Fruit fly (Drosophila melanogaster): ENCODE results near the gene CG4669.
A peak's percentile ranks its signal among the peaks of the same experiment; 100 is the strongest.

CG4669 gene

dm6 chr3L:5186807-5187571, 47.3 kb upstream of the CG4669 start (continued):
- peak; percentile 62 for TF ChIP-seq CG6854 (GFP tag; optimal IDR thresholded peaks at IDR 0.05)
- peak; percentile 77 for TF ChIP-seq cyc (GFP tag; optimal IDR thresholded peaks at IDR 0.05)
- TF ChIP-seq Hr38 (GFP tag; optimal IDR thresholded peaks at IDR 0.05) = no peak
- TF ChIP-seq CG6276 (GFP tag; optimal IDR thresholded peaks at IDR 0.05) = peak; percentile 92
- TF ChIP-seq CG11294 (GFP tag; IDR thresholded peaks at IDR 0.05) = peak; percentile 90
- peak; percentile 86 for TF ChIP-seq esn (GFP tag; optimal IDR thresholded peaks at IDR 0.05)
- peak; percentile 95 for TF ChIP-seq Hr4 (GFP tag; optimal IDR thresholded peaks at IDR 0.05)
- peak; percentile 88 for TF ChIP-seq CG1621 (tag; optimal IDR thresholded peaks at IDR 0.05)
- TF ChIP-seq achi (GFP tag; optimal IDR thresholded peaks at IDR 0.05) = peak; percentile 89
- peak; percentile 74 for TF ChIP-seq Ets21C (GFP tag; optimal IDR thresholded peaks at IDR 0.05)
- peak; percentile 85 for TF ChIP-seq CG16779 (tag; optimal IDR thresholded peaks at IDR 0.05)
- peak; percentile 95 for TF ChIP-seq Sox14 (GFP tag; optimal IDR thresholded peaks at IDR 0.05)
- TF ChIP-seq Sox15 (GFP tag; optimal IDR thresholded peaks at IDR 0.05) = peak; percentile 75
- peak; percentile 87 for TF ChIP-seq CG10669 (GFP tag; optimal IDR thresholded peaks at IDR 0.05)
- TF ChIP-seq CG10631 (GFP tag; optimal IDR thresholded peaks at IDR 0.05) = peak; percentile 90
- peak; percentile 90 for TF ChIP-seq pdm3 (GFP tag; optimal IDR thresholded peaks at IDR 0.05)
- TF ChIP-seq net (GFP tag; optimal IDR thresholded peaks at IDR 0.05) = peak; percentile 86
- peak; percentile 81 for TF ChIP-seq CG11762 (GFP tag; optimal IDR thresholded peaks at IDR 0.05; ENCODE audit: insufficient read depth)
- TF ChIP-seq OdsH (GFP tag; optimal IDR thresholded peaks at IDR 0.05) = peak; percentile 90
- peak; percentile 84 for TF ChIP-seq CG8632 (GFP tag; optimal IDR thresholded peaks at IDR 0.05)
- TF ChIP-seq dsx (GFP tag; optimal IDR thresholded peaks at IDR 0.05; ENCODE audit: poor library complexity, severe bottlenecking) = peak; percentile 83
- peak; percentile 84 for TF ChIP-seq spab (GFP tag; optimal IDR thresholded peaks at IDR 0.05)
- peak; percentile 89 for TF ChIP-seq acj6 (GFP tag; optimal IDR thresholded peaks at IDR 0.05)
- peak; percentile 82 for TF ChIP-seq Lpt (GFP tag; optimal IDR thresholded peaks at IDR 0.05)
- peak; percentile 78 for TF ChIP-seq Smox (GFP tag; optimal IDR thresholded peaks at IDR 0.05)
- peak; percentile 85 for TF ChIP-seq CG31627 (GFP tag; optimal IDR thresholded peaks at IDR 0.05)

dm6 chr3L:5187572-5187934, 46.7 kb upstream of the CG4669 start:
- TF ChIP-seq acj6 (GFP tag; optimal IDR thresholded peaks at IDR 0.05) = peak; percentile 66
- TF ChIP-seq topi (GFP tag; optimal IDR thresholded peaks at IDR 0.05) = peak; percentile 2
- TF ChIP-seq spab (GFP tag; optimal IDR thresholded peaks at IDR 0.05) = no peak
- peak; percentile 47 for TF ChIP-seq CG31627 (GFP tag; optimal IDR thresholded peaks at IDR 0.05)
- TF ChIP-seq dsx (GFP tag; optimal IDR thresholded peaks at IDR 0.05; ENCODE audit: poor library complexity, severe bottlenecking) = peak; percentile 24
- TF ChIP-seq CG8632 (GFP tag; optimal IDR thresholded peaks at IDR 0.05) = peak; percentile 18
- TF ChIP-seq CG3919 (GFP tag; optimal IDR thresholded peaks at IDR 0.05) = peak; percentile 47
- TF ChIP-seq CG16779 (tag; optimal IDR thresholded peaks at IDR 0.05) = no peak
- peak; percentile 60 for TF ChIP-seq Hr4 (GFP tag; optimal IDR thresholded peaks at IDR 0.05)
- peak; percentile 81 for TF ChIP-seq CG6163 (GFP tag; IDR thresholded peaks at IDR 0.05)
- TF ChIP-seq CG6792 (GFP tag; optimal IDR thresholded peaks at IDR 0.05) = no peak
- TF ChIP-seq Hr38 (GFP tag; optimal IDR thresholded peaks at IDR 0.05) = no peak
- TF ChIP-seq CG10669 (GFP tag; optimal IDR thresholded peaks at IDR 0.05) = peak; percentile 32
- TF ChIP-seq cyc (GFP tag; optimal IDR thresholded peaks at IDR 0.05) = peak; percentile 28
- no peak for TF ChIP-seq Met (GFP tag; optimal IDR thresholded peaks at IDR 0.05)
- TF ChIP-seq CG10631 (GFP tag; optimal IDR thresholded peaks at IDR 0.05) = peak; percentile 41
- TF ChIP-seq CG11902 (GFP tag; optimal IDR thresholded peaks at IDR 0.05) = peak; percentile 15
- peak; percentile 34 for TF ChIP-seq CG1621 (tag; optimal IDR thresholded peaks at IDR 0.05)
- TF ChIP-seq CG4318 (GFP tag; optimal IDR thresholded peaks at IDR 0.05) = no peak
- TF ChIP-seq ss (GFP tag; optimal IDR thresholded peaks at IDR 0.05) = no peak
- peak in 1 of 2 experiments; percentile 6 for TF ChIP-seq salr (GFP tag; optimal IDR thresholded peaks at IDR 0.05)
- no peak for TF ChIP-seq fkh (GFP tag; optimal IDR thresholded peaks at IDR 0.05)
- TF ChIP-seq vri (GFP tag; optimal IDR thresholded peaks at IDR 0.05) = no peak
- peak; percentile 15 for TF ChIP-seq Smox (GFP tag; optimal IDR thresholded peaks at IDR 0.05)
- TF ChIP-seq Gug (GFP tag; IDR thresholded peaks at IDR 0.05) = peak; percentile 61
- TF ChIP-seq Eip93F (GFP tag; optimal IDR thresholded peaks at IDR 0.05) = no peak
- TF ChIP-seq svp (GFP tag) = peak; percentile 53
- peak; percentile 15 for TF ChIP-seq net (GFP tag; optimal IDR thresholded peaks at IDR 0.05)
- peak; percentile 59 for TF ChIP-seq achi (GFP tag; optimal IDR thresholded peaks at IDR 0.05)
- TF ChIP-seq esn (GFP tag; optimal IDR thresholded peaks at IDR 0.05) = no peak
- TF ChIP-seq CG6854 (GFP tag; optimal IDR thresholded peaks at IDR 0.05) = no peak
- peak; percentile 55 for TF ChIP-seq pdm3 (GFP tag; optimal IDR thresholded peaks at IDR 0.05)
- TF ChIP-seq CG32006 (GFP tag; optimal IDR thresholded peaks at IDR 0.05) = peak; percentile 40
- no peak for TF ChIP-seq Eip75B (GFP tag; optimal IDR thresholded peaks at IDR 0.05)
- peak; percentile 56 for TF ChIP-seq Hr39 (GFP tag; optimal IDR thresholded peaks at IDR 0.05)
- peak; percentile 19 for TF ChIP-seq CG7368 (GFP tag; optimal IDR thresholded peaks at IDR 0.05)
- peak; percentile 67 for TF ChIP-seq CG8119 (GFP tag; IDR thresholded peaks at IDR 0.05)
- TF ChIP-seq Lpt (GFP tag; optimal IDR thresholded peaks at IDR 0.05) = no peak
- peak; percentile 86 for TF ChIP-seq eg (GFP tag; IDR thresholded peaks at IDR 0.05)

Data from whole organism, prepupa.